Fruit fly (Drosophila melanogaster): Measurements from ENCODE around the gene COX6B.

The COX6B gene

DNA sequence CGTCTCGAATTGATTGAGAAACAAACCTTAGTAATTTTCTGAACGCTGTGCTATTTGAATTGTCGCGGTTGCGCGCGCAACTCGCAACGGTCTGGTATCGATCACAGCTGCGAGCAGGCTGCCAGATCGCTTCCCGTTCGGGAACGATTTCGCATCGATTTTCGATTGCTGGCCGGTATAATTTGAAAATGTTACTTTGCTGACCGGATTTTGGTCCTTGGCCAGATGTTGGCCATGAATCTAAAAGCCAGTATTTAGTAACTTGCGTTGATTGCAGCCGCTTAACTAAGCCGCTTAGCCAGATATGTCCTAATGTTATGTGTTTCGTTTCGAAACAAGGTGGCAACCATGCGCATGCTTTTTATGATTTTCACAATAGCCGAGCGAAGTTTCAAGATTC is 4.4 kb upstream of the COX6B start:
- TF ChIP-seq Pif1B (GFP tag; optimal IDR thresholded peaks at IDR 0.05) (no peak), CG8159 (tag; optimal IDR thresholded peaks at IDR 0.05) (no peak), CG10348 (GFP tag; IDR thresholded peaks at IDR 0.05) (no peak), D1 (tag; optimal IDR thresholded peaks at IDR 0.05) (no peak), gl (tag; optimal IDR thresholded peaks at IDR 0.05) (no peak), CG9948 (tag; optimal IDR thresholded peaks at IDR 0.05) (no peak), EcR (GFP tag; optimal IDR thresholded peaks at IDR 0.05) (no peak), rn (GFP tag; IDR thresholded peaks at IDR 0.05) (no peak), CG13204 (GFP tag; optimal IDR thresholded peaks at IDR 0.05) (no peak), Pif1A (GFP tag; optimal IDR thresholded peaks at IDR 0.05) (no peak), CG34367 (tag; optimal IDR thresholded peaks at IDR 0.05) (no peak), CG12605 (GFP tag; IDR thresholded peaks at IDR 0.05) (no peak), CG4496 (GFP tag; IDR thresholded peaks at IDR 0.05) (no peak), CG32121 (GFP tag; IDR thresholded peaks at IDR 0.05) (no peak)

dm6 chrX:19748014-19748413 is 3.9 kb upstream of the COX6B start, which contains the start of gene Alr:
Gene Alr, plus strand, starts transcription at chrX:19748314.
- TF ChIP-seq CG14655 (GFP tag; optimal IDR thresholded peaks at IDR 0.05) (no peak), EcR (GFP tag; optimal IDR thresholded peaks at IDR 0.05) (no peak), CG9948 (tag; optimal IDR thresholded peaks at IDR 0.05) (no peak), Pif1A (GFP tag; optimal IDR thresholded peaks at IDR 0.05) (no peak), Snoo (tag; optimal IDR thresholded peaks at IDR 0.05) (no peak), CG12605 (GFP tag; IDR thresholded peaks at IDR 0.05) (no peak), CG32121 (GFP tag; IDR thresholded peaks at IDR 0.05) (no peak), Pif1B (GFP tag; optimal IDR thresholded peaks at IDR 0.05) (no peak), CG13204 (GFP tag; optimal IDR thresholded peaks at IDR 0.05) (no peak), D1 (tag; optimal IDR thresholded peaks at IDR 0.05) (no peak)

DNA sequence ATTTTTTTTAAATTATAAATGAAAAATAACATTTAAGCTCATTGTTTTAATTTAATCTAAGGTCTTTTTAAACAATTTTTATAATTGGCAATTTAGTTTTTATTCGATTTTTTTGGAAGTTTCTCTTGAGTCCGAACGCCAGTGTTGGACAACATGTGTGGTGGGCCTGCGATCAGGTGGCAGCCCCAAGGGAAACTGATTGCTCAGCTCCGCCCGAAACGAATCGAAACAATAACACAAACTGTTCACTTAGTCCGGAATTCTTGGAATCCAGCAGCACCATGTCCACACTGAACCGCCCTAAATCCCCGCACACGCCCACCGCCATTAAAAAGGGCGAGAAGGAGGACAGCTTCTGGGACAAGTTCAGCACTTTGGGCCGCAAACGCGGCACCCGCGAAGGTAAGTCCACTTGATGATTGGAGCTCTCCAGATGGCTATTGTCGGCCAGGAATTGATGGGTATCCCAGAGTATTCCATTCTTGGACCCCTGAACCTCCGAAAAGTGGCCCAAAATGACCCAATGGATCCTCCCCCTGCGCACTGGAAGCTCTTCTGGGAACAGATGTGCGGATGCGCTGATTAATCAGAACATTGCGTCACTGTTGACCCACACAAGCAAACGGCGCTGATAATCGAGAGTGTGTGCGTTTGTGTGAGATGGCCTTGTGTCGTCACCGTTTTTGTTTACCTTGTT is 1.9 kb upstream of the COX6B start, which contains the start of gene parvin:
Gene parvin (plus strand): TSS at position 134 of the 697 bp plus-strand sequence.
- TF ChIP-seq CG32121 (GFP tag; IDR thresholded peaks at IDR 0.05) (no peak), CG4496 (GFP tag; IDR thresholded peaks at IDR 0.05) (no peak), Pif1A (GFP tag; optimal IDR thresholded peaks at IDR 0.05) (no peak), CG14655 (GFP tag; optimal IDR thresholded peaks at IDR 0.05) (no peak), D1 (tag; optimal IDR thresholded peaks at IDR 0.05) (no peak), CG12605 (GFP tag; IDR thresholded peaks at IDR 0.05) (no peak; the same call in 1 of the 2 replicates), Pif1B (GFP tag; optimal IDR thresholded peaks at IDR 0.05) (no peak), CG34367 (tag; optimal IDR thresholded peaks at IDR 0.05) (no peak), gl (tag; optimal IDR thresholded peaks at IDR 0.05) (no peak), Ets98B (GFP tag; IDR thresholded peaks at IDR 0.05) (no peak), rn (GFP tag; IDR thresholded peaks at IDR 0.05) (no peak), CG9948 (tag; optimal IDR thresholded peaks at IDR 0.05) (no peak), CG17806 (tag; optimal IDR thresholded peaks at IDR 0.05) (no peak)

- no peak for TF ChIP-seq fd96Ca (GFP tag; IDR thresholded peaks at IDR 0.05)
- no peak for TF ChIP-seq Pif1B (GFP tag; optimal IDR thresholded peaks at IDR 0.05)
- no peak for TF ChIP-seq rn (GFP tag; IDR thresholded peaks at IDR 0.05)
These were observed 6.3 kb downstream of the COX6B start for dm6 chrX:19737872-19738271.

DNA sequence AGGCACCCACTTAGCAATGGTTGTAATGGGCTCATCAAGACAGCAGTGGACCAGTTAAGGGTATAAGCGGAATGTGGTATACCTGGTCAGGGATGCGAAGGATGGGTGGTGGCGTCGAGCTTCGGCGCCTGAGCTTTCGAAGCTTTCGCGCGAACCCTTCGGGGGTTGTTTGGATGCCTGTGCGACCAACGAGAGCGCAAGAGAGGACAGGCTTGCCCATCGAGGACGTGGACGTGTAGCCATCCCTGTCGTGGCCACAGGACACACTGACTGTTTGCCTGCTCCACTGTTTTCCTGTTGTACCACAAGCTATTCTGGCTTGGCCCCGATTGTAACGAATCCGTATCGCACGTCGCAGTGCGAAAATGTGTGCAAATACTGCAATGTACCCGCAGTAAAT is 8.9 kb downstream of the COX6B start, which contains the start of gene CG14234:
Gene CG14234 (plus strand): TSS at position 301 of the 400 bp plus-strand sequence.
- TF ChIP-seq gl (tag; optimal IDR thresholded peaks at IDR 0.05) = no peak
- TF ChIP-seq CG8301 (tag; optimal IDR thresholded peaks at IDR 0.05) = no peak
- TF ChIP-seq CG34367 (tag; optimal IDR thresholded peaks at IDR 0.05) = no peak
- no peak for TF ChIP-seq CG12605 (GFP tag; IDR thresholded peaks at IDR 0.05)

dm6 chrX:19730844-19731243 is 13.3 kb downstream of the COX6B start, which contains the start of gene AP-1-2beta:
Gene AP-1-2beta, plus strand, starts transcription at chrX:19731004.
- no peak for TF ChIP-seq Snoo (tag; optimal IDR thresholded peaks at IDR 0.05)
- TF ChIP-seq Pif1B (GFP tag; optimal IDR thresholded peaks at IDR 0.05) = no peak
- no peak for TF ChIP-seq Ets98B (GFP tag; IDR thresholded peaks at IDR 0.05)
- no peak for TF ChIP-seq CG4496 (GFP tag; IDR thresholded peaks at IDR 0.05)
- TF ChIP-seq EcR (GFP tag; optimal IDR thresholded peaks at IDR 0.05) = no peak
- no peak for TF ChIP-seq D1 (tag; optimal IDR thresholded peaks at IDR 0.05)
- TF ChIP-seq CG8159 (tag; optimal IDR thresholded peaks at IDR 0.05) = no peak
- no peak for TF ChIP-seq Pif1A (GFP tag; optimal IDR thresholded peaks at IDR 0.05)
